Worm (Caenorhabditis elegans): ENCODE data around the gene ZK666.2.

DNA sequence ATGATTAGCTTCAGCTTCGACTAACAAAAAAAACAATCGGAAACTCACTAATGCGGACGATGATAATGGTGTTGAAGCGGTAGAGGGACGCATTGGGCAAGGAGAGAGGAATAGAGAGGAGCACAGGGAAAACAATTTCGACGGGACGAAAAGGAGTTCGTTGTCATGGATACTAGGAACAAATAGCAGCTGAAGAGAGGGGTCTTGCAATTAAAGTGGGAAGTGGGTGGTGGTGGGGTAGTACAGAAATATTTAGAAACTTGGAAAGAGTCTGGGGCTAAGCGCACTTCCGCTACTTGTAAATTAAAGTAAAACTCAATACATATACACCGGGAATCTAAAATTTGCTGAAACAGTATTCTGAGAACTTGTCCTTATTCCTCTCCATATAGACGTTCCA lies 38.1 kb upstream of the ZK666.2 start, which contains the start of gene F59B10.2:
- TF ChIP-seq sem-2 (GFP tag; optimal IDR thresholded peaks at IDR 0.05) = no peak
- no peak for TF ChIP-seq pha-4 (tag; optimal IDR thresholded peaks at IDR 0.05)
- no peak for TF ChIP-seq snpc-4 (tag; optimal IDR thresholded peaks at IDR 0.05)

Measured in whole organism, mixed stage, embryonic.